Worm (Caenorhabditis elegans): Measurements from ENCODE around the gene dpy-19.
A peak's percentile ranks its signal among the peaks of the same experiment; 100 is the strongest.

The dpy-19 gene

DNA sequence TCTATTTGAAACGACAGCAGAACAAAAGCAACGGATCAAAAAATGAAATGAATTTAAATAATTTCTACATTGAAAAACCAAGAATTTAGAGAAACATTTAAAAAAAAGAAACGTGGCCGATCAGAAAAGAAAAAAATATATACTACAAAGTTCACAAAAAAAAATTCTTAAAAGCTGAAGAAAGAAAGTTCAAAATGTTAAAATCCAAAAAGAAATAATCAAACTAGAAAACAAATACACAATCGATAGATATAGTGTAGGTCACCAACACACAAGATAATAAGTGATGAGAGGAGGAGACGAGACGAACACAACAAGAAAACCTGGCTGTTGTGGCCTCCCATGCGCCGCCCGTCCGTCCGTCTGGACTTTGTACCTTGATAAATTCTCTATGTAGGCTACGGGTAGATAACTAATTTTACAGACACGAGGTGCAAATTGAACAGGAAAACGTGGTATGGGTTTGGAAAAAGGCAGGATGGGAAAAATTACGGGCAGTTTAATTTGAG lies 21.2 kb upstream of the dpy-19 start, which contains the start of gene hadb-1:
TSS of gene hadb-1 (minus strand) at position 51 of the 509 bp plus-strand sequence.
- TF ChIP-seq tbx-7 (tag; optimal IDR thresholded peaks at IDR 0.05) (no peak), zip-5 (tag; optimal IDR thresholded peaks at IDR 0.05) (no peak), madf-2 (tag; optimal IDR thresholded peaks at IDR 0.05) (no peak), odd-2 (tag; optimal IDR thresholded peaks at IDR 0.05) (no peak), ceh-22 (tag; optimal IDR thresholded peaks at IDR 0.05) (no peak), ceh-34 (tag; optimal IDR thresholded peaks at IDR 0.05) (no peak), eyg-1 (tag; optimal IDR thresholded peaks at IDR 0.05) (no peak), ceh-30 (tag; optimal IDR thresholded peaks at IDR 0.05) (no peak), ceh-14 (tag; optimal IDR thresholded peaks at IDR 0.05) (no peak), lim-6 (tag; optimal IDR thresholded peaks at IDR 0.05) (no peak), hlh-30 (tag; optimal IDR thresholded peaks at IDR 0.05; ENCODE audit: insufficient read depth) (no peak), ztf-16 (tag; optimal IDR thresholded peaks at IDR 0.05) (no peak), ceh-48 (tag; optimal IDR thresholded peaks at IDR 0.05) (no peak), elt-2 (tag; optimal IDR thresholded peaks at IDR 0.05) (peak; percentile 47), T23F11.4 (GFP tag; optimal IDR thresholded peaks at IDR 0.05) (no peak), unc-55 (GFP tag; optimal IDR thresholded peaks at IDR 0.05) (peak; percentile 22), hlh-8 (tag; optimal IDR thresholded peaks at IDR 0.05) (no peak)

DNA sequence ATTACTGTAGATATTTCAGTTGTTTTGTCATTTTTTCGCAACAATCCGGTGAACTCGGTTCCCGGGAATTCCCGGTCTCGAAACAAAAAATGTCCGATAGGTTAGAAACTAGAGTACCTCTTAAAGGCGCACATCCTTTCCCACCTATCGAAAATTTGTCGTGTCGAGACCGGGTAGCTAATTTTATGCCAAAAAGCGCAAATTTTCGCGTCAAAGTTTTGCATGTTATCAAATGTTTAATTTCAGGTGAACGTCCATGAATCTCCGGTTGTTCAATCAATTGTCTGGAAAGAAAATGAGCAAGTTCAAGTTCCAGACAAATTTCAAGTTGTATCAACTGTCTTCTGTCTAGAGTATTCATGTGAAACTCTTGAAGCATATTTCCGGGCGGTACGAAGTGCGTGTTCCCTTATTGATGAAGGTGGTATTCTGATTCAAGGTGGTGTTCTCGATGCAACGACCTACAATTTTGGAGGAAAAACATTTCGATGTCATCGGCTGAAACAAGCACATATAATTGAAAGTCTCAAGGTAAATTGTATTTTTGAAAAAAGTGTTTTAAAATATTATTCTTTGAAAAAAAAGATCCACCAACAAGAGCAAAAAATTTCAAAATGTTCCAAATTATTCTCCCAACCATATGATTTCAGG lies 18.4 kb upstream of the dpy-19 start:
- TF ChIP-seq ama-1 (optimal IDR thresholded peaks at IDR 0.05) = peak; percentile 10
- no peak for TF ChIP-seq ceh-6 (GFP tag; optimal IDR thresholded peaks at IDR 0.05)

DNA sequence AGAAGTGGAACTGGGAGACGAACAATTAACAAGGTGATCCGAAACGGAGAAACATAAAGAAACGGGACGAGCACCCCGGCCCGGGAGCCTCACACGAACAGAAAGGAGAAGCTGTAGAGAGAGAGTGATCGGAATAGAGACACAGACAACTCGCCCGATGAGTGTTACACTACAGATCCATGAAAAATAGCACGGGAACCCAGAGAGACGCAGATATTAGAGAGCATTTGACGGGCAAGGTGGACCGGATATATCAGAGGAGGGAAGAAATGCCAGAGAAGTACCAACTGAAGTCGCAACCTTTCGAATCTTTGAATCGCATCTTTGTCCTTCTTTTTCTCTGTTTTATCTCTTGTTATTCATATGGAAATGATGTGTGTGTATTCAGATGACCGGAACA lies 17.1 kb upstream of the dpy-19 start, which contains the start of gene anmt-1:
TSS of gene anmt-1 (plus strand) at position 388 of the 400 bp plus-strand sequence.
- no peak for TF ChIP-seq hlh-8 (tag; optimal IDR thresholded peaks at IDR 0.05)
- TF ChIP-seq mec-3 (tag; optimal IDR thresholded peaks at IDR 0.05; ENCODE audit: borderline replicate concordance) = no peak
- TF ChIP-seq odd-2 (tag; optimal IDR thresholded peaks at IDR 0.05) = no peak
- no peak for TF ChIP-seq lim-6 (tag; optimal IDR thresholded peaks at IDR 0.05)
- TF ChIP-seq pat-9 (tag; optimal IDR thresholded peaks at IDR 0.05) = peak; percentile 17
- no peak for TF ChIP-seq K02D7.2 (tag; optimal IDR thresholded peaks at IDR 0.05)
- TF ChIP-seq ceh-22 (tag; optimal IDR thresholded peaks at IDR 0.05) = no peak
- no peak for TF ChIP-seq ztf-16 (tag; optimal IDR thresholded peaks at IDR 0.05)
- TF ChIP-seq ttx-3 (tag; optimal IDR thresholded peaks at IDR 0.05) = no peak
- no peak for TF ChIP-seq ama-1 (optimal IDR thresholded peaks at IDR 0.05)
- no peak for TF ChIP-seq sox-2 (GFP tag; IDR thresholded peaks at IDR 0.05)
- TF ChIP-seq madf-2 (tag; optimal IDR thresholded peaks at IDR 0.05) = no peak
- TF ChIP-seq ceh-6 (GFP tag; optimal IDR thresholded peaks at IDR 0.05) = no peak
- no peak for TF ChIP-seq ceh-14 (tag; optimal IDR thresholded peaks at IDR 0.05)
- TF ChIP-seq unc-55 (GFP tag; optimal IDR thresholded peaks at IDR 0.05) = peak; percentile 83

DNA sequence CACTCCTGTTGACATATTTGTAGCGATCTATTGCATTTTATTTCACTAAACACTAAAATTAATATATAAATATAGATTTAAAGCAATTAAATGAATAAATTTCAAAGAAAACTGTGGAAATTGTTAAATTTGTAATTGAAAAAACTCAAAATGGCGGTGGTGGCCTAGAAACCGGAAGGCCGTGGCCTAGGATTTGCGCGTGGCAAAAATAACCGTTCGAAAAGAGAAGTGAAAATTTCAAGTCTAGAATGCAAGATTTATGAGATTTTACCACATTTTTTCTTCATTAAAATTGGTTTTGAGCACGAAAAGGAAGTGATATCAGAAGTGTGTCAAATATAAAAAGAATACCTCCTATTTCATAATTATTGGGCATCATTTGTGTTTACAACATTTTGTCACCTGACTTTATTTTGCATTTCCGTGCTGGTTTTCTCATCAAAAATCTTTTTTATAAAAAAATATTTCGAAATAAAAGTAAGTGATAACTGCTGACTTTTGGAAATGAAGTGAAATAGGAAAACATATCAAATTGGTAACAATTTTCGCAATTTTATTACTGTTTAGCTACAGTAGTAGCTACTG lies 16.5 kb upstream of the dpy-19 start, which contains the start of gene fli-1:
TSS of gene fli-1 (minus strand) at position 58 of the 585 bp plus-strand sequence.
- TF ChIP-seq ceh-22 (tag; optimal IDR thresholded peaks at IDR 0.05) (no peak), ref-2 (tag; optimal IDR thresholded peaks at IDR 0.05) (no peak), elt-4 (tag; optimal IDR thresholded peaks at IDR 0.05) (no peak), ceh-14 (tag; optimal IDR thresholded peaks at IDR 0.05) (no peak), fax-1 (tag; optimal IDR thresholded peaks at IDR 0.05) (no peak), che-1 (tag; optimal IDR thresholded peaks at IDR 0.05) (no peak), rnt-1 (tag; optimal IDR thresholded peaks at IDR 0.05) (no peak), ceh-2 (tag; optimal IDR thresholded peaks at IDR 0.05) (peak; percentile 53), mec-3 (tag; optimal IDR thresholded peaks at IDR 0.05; ENCODE audit: borderline replicate concordance) (no peak), sox-4 (tag; optimal IDR thresholded peaks at IDR 0.05) (no peak), eyg-1 (tag; optimal IDR thresholded peaks at IDR 0.05) (no peak), T23F11.4 (GFP tag; optimal IDR thresholded peaks at IDR 0.05) (no peak), ets-4 (tag; optimal IDR thresholded peaks at IDR 0.05) (peak; percentile 29), ama-1 (optimal IDR thresholded peaks at IDR 0.05) (no peak), hlh-13 (GFP tag; optimal IDR thresholded peaks at IDR 0.05) (no peak), tbx-2 (tag; optimal IDR thresholded peaks at IDR 0.05) (peak; percentile 6), unc-3 (GFP tag; conservative IDR thresholded peaks at IDR 0.05) (no peak), unc-3 (tag; optimal IDR thresholded peaks at IDR 0.05) (no peak), sdc-2 (tag; optimal IDR thresholded peaks at IDR 0.05) (no peak), ttx-3 (tag; optimal IDR thresholded peaks at IDR 0.05) (no peak), ceh-34 (tag; optimal IDR thresholded peaks at IDR 0.05) (no peak), ceh-9 (tag; optimal IDR thresholded peaks at IDR 0.05) (no peak), nhr-11 (tag; optimal IDR thresholded peaks at IDR 0.05) (no peak), ceh-24 (tag; optimal IDR thresholded peaks at IDR 0.05) (no peak), ceh-31 (tag; optimal IDR thresholded peaks at IDR 0.05) (peak; percentile 49), tbx-7 (tag; optimal IDR thresholded peaks at IDR 0.05) (peak; percentile 4), C38D4.7 (GFP tag; optimal IDR thresholded peaks at IDR 0.05) (no peak), sox-2 (GFP tag; IDR thresholded peaks at IDR 0.05) (no peak), pha-4 (tag; optimal IDR thresholded peaks at IDR 0.05) (no peak), unc-55 (GFP tag; optimal IDR thresholded peaks at IDR 0.05) (no peak)

All from whole organism, late embryonic.